Fruit fly (Drosophila melanogaster) whole organism, embryonic: ENCODE results near the gene Mlc2.

ENCODE experiments used
- Adf1 ChIP-seq: fragments of 200-800 bp; sonication (Bioruptor generic); IDR thresholded peaks from 2 replicates; pipeline ENCODE4 v1.3.6; 2022; ENCODE audit warnings: missing biosample characterization, missing genetic modification characterization
- Antp ChIP-seq: fragments of 200-800 bp; sonication (Bioruptor generic); optimal IDR thresholded peaks from 3 replicates; lab custom pipeline; 2016; ENCODE audit warnings: missing biosample characterization, missing genetic modification characterization
- Atf6 ChIP-seq: fragments of 200-800 bp; sonication (Bioruptor generic); IDR thresholded peaks from 2 replicates; pipeline ENCODE4 v1.3.6; 2022; ENCODE audit warnings: missing biosample characterization, missing genetic modification characterization
- B-H2 ChIP-seq: fragments of 200-800 bp; sonication (Bioruptor generic); optimal IDR thresholded peaks from 2 replicates; lab custom pipeline; 2018; ENCODE audit warnings: missing biosample characterization, mild to moderate bottlenecking, missing genetic modification characterization
- Blimp-1 ChIP-seq: fragments of 200-800 bp; sonication (Bioruptor generic); optimal IDR thresholded peaks from 3 replicates; lab custom pipeline; 2018; ENCODE audit warnings: missing biosample characterization, missing genetic modification characterization, mild to moderate bottlenecking, moderate library complexity, missing genetic modification reagents
- BtbVII ChIP-seq: fragments of 200-800 bp; sonication (Bioruptor generic); optimal IDR thresholded peaks from 3 replicates; lab custom pipeline; 2017; ENCODE audit warnings: missing biosample characterization, mild to moderate bottlenecking, missing genetic modification characterization
- CG11085 ChIP-seq: fragments of 200-800 bp; sonication (Bioruptor generic); IDR thresholded peaks from 2 replicates; pipeline ENCODE4 v1.3.6; 2022; ENCODE audit warnings: missing biosample characterization, missing genetic modification characterization
- CG12659 ChIP-seq: fragments of 200-800 bp; sonication (Bioruptor generic); optimal IDR thresholded peaks from 3 replicates; lab custom pipeline; 2017; ENCODE audit warnings: mild to moderate bottlenecking, missing biosample characterization, missing genetic modification reagents, missing genetic modification characterization
- CG14965 ChIP-seq: fragments of 200-800 bp; sonication (Bioruptor generic); optimal IDR thresholded peaks from 2 replicates; lab custom pipeline; 2016; ENCODE audit warnings: missing biosample characterization, missing genetic modification characterization, borderline replicate concordance
- CG15269 ChIP-seq: fragments of 200-800 bp; sonication (Bioruptor generic); optimal IDR thresholded peaks from 2 replicates; lab custom pipeline; 2018; ENCODE audit warnings: missing biosample characterization, mild to moderate bottlenecking, missing genetic modification characterization, moderate library complexity
- CG15479 ChIP-seq: fragments of 200-800 bp; sonication (Bioruptor generic); optimal IDR thresholded peaks from 3 replicates; lab custom pipeline; 2019; ENCODE audit warnings: missing biosample characterization, mild to moderate bottlenecking, missing genetic modification characterization, moderate library complexity
- CG16779 ChIP-seq: fragments of 200-800 bp; sonication (Bioruptor generic); IDR thresholded peaks from 2 replicates; pipeline ENCODE4 v1.3.6; 2022; ENCODE audit warnings: missing biosample characterization, missing genetic modification characterization
- CG17186 ChIP-seq: fragments of 200-800 bp; sonication (Bioruptor generic); optimal IDR thresholded peaks from 3 replicates; lab custom pipeline; 2017; ENCODE audit warnings: missing biosample characterization, missing genetic modification reagents, missing genetic modification characterization
- CG2199 ChIP-seq: fragments of 200-800 bp; sonication (Bioruptor generic); IDR thresholded peaks from 3 replicates; pipeline ENCODE4 v1.3.6; 2022; ENCODE audit warnings: missing biosample characterization, missing genetic modification characterization
- CG2202 ChIP-seq: fragments of 200-800 bp; sonication (Bioruptor generic); optimal IDR thresholded peaks from 2 replicates; lab custom pipeline; 2018; ENCODE audit warnings: missing biosample characterization, mild to moderate bottlenecking, missing genetic modification characterization
- CG2875 ChIP-seq: fragments of 200-800 bp; sonication (Bioruptor generic); optimal IDR thresholded peaks from 2 replicates; lab custom pipeline; 2017; ENCODE audit warnings: missing biosample characterization, mild to moderate bottlenecking, missing genetic modification characterization, missing genetic modification reagents
- CG6689 ChIP-seq: fragments of 200-800 bp; sonication (Bioruptor generic); IDR thresholded peaks from 2 replicates; pipeline ENCODE4 v1.3.6; 2022; ENCODE audit warnings: missing biosample characterization, missing genetic modification characterization
- CG7963 ChIP-seq: fragments of 200-800 bp; sonication (Bioruptor generic); IDR thresholded peaks from 3 replicates; pipeline ENCODE4 v1.3.6; 2022; ENCODE audit warnings: missing biosample characterization, missing genetic modification characterization; ENCODE audit not compliant: partially characterized antibody
- CG8388 ChIP-seq: fragments of 200-800 bp; sonication (Bioruptor generic); optimal IDR thresholded peaks from 2 replicates; lab custom pipeline; 2019; ENCODE audit warnings: missing biosample characterization, mild to moderate bottlenecking, missing genetic modification characterization, moderate library complexity
- CG8944 ChIP-seq: fragments of 200-800 bp; sonication (Bioruptor generic); optimal IDR thresholded peaks from 3 replicates; lab custom pipeline; 2016; ENCODE audit warnings: missing biosample characterization, missing genetic modification characterization
- CG9932 ChIP-seq: fragments of 200-800 bp; sonication (Bioruptor generic); IDR thresholded peaks from 2 replicates; pipeline ENCODE4 v1.3.6; 2022; ENCODE audit warnings: missing biosample characterization, missing genetic modification characterization
- CoRest ChIP-seq: fragments of 200-800 bp; sonication (Bioruptor generic); optimal IDR thresholded peaks from 3 replicates; lab custom pipeline; 2018; ENCODE audit warnings: missing biosample characterization, mild to moderate bottlenecking, missing genetic modification characterization, moderate library complexity
- D19B ChIP-seq: fragments of 200-800 bp; sonication (Bioruptor generic); optimal IDR thresholded peaks from 2 replicates; lab custom pipeline; 2017; ENCODE audit warnings: missing biosample characterization, mild to moderate bottlenecking, missing genetic modification characterization
- Dll ChIP-seq: fragments of 200-800 bp; sonication (Bioruptor generic); IDR thresholded peaks from 4 replicates; pipeline ENCODE4 v1.3.6; 2022; ENCODE audit warnings: missing biosample characterization, missing genetic modification characterization; ENCODE audit not compliant: partially characterized antibody
- Dref ChIP-seq: fragments of 200-800 bp; sonication (Bioruptor generic); IDR thresholded peaks from 2 replicates; pipeline ENCODE4 v1.3.6; 2022; ENCODE audit warnings: missing biosample characterization, missing genetic modification characterization
- E2f1 ChIP-seq: fragments of 200-800 bp; sonication (Bioruptor generic); IDR thresholded peaks from 2 replicates; pipeline ENCODE4 v1.3.6; 2022; ENCODE audit warnings: missing biosample characterization, missing genetic modification characterization
- Fer2 ChIP-seq: fragments of 200-800 bp; sonication (Bioruptor generic); optimal IDR thresholded peaks from 2 replicates; lab custom pipeline; 2018; ENCODE audit warnings: missing biosample characterization, mild to moderate bottlenecking, missing genetic modification characterization, moderate library complexity
- GATAe ChIP-seq: fragments of 200-800 bp; sonication (Bioruptor generic); conservative IDR thresholded peaks from 2 replicates; pipeline ENCODE4 v1.3.6; 2022; ENCODE audit warnings: missing biosample characterization, missing genetic modification characterization
- Gsc ChIP-seq: fragments of 200-800 bp; sonication (Bioruptor generic); IDR thresholded peaks from 2 replicates; pipeline ENCODE4 v1.3.6; 2022; ENCODE audit warnings: missing biosample characterization, missing genetic modification characterization
- HLHmδ ChIP-seq: fragments of 200-800 bp; sonication (Bioruptor generic); optimal IDR thresholded peaks from 2 replicates; lab custom pipeline; 2018; ENCODE audit warnings: missing biosample characterization, mild to moderate bottlenecking, missing genetic modification characterization, moderate library complexity
- Hr78 ChIP-seq, 2 experiments: fragments of 200-800 bp in 1 of 2; fragments of >200 bp in 1 of 2; sonication (Bioruptor generic) in 1 of 2; optimal IDR thresholded peaks; 2 replicates each; lab custom pipeline; 2017 to 2019; ENCODE audit warnings: missing biosample characterization in 2 of 2, missing genetic modification characterization in 2 of 2, mild to moderate bottlenecking in 1 of 2, moderate library complexity in 1 of 2
- Hsf ChIP-seq: fragments of 200-800 bp; sonication (Bioruptor generic); optimal IDR thresholded peaks from 3 replicates; lab custom pipeline; 2016; ENCODE audit warnings: missing biosample characterization, missing genetic modification characterization
- Max ChIP-seq: fragments of 200-800 bp; sonication (Bioruptor generic); optimal IDR thresholded peaks from 2 replicates; lab custom pipeline; 2016; ENCODE audit warnings: missing biosample characterization, mild to moderate bottlenecking, missing genetic modification characterization
- Sin3A ChIP-seq: fragments of >200 bp; optimal IDR thresholded peaks from 2 replicates; lab custom pipeline; 2018
- Trl ChIP-seq, 3 experiments: fragments of >200 bp in 2 of 3; fragments of 200-800 bp in 1 of 3; sonication (Bioruptor generic) in 1 of 3; optimal IDR thresholded peaks; 2 replicates in 1 of 3; 3 replicates in 2 of 3; lab custom pipeline; 2016 to 2017; ENCODE audit warnings: missing biosample characterization in 1 of 3, missing genetic modification characterization in 1 of 3
- bsh ChIP-seq, 2 experiments: fragments of 200-800 bp; sonication (Bioruptor generic); optimal IDR thresholded peaks; 2 replicates each; lab custom pipeline; 2017 to 2018; ENCODE audit warnings: mild to moderate bottlenecking in 2 of 2, missing biosample characterization in 2 of 2, missing genetic modification characterization in 2 of 2, moderate library complexity in 1 of 2
- chif ChIP-seq, 2 experiments: fragments of 200-800 bp; sonication (Bioruptor generic); optimal IDR thresholded peaks; 3 replicates each; lab custom pipeline; 2016; ENCODE audit warnings: missing biosample characterization in 2 of 2, missing genetic modification characterization in 2 of 2
- chinmo ChIP-seq: fragments of 200-800 bp; sonication (Bioruptor generic); IDR thresholded peaks from 4 replicates; pipeline ENCODE4 v1.3.6; 2022; ENCODE audit warnings: missing biosample characterization, missing genetic modification characterization; ENCODE audit not compliant: partially characterized antibody
- gsb-n ChIP-seq: fragments of 200-800 bp; sonication (Bioruptor generic); optimal IDR thresholded peaks from 3 replicates; lab custom pipeline; 2018; ENCODE audit warnings: missing biosample characterization, mild to moderate bottlenecking, missing genetic modification characterization
- lbe ChIP-seq: fragments of 200-800 bp; sonication (Bioruptor generic); optimal IDR thresholded peaks from 2 replicates; lab custom pipeline; 2016; ENCODE audit warnings: missing biosample characterization, mild to moderate bottlenecking, missing genetic modification characterization
- lola ChIP-seq, 3 experiments: fragments of >200 bp in 2 of 3; fragments of 200-800 bp in 1 of 3; sonication (Bioruptor generic) in 1 of 3; optimal IDR thresholded peaks; 2 replicates each; lab custom pipeline; 2017 to 2019; ENCODE audit warnings: missing biosample characterization in 3 of 3, missing genetic modification characterization in 3 of 3, mild to moderate bottlenecking in 1 of 3, moderate library complexity in 1 of 3
- org-1 ChIP-seq: fragments of 200-800 bp; sonication (Bioruptor generic); optimal IDR thresholded peaks from 2 replicates; lab custom pipeline; 2017; ENCODE audit warnings: missing biosample characterization, missing genetic modification characterization
- pros ChIP-seq: fragments of 200-800 bp; sonication (Bioruptor generic); optimal IDR thresholded peaks from 3 replicates; lab custom pipeline; 2019; ENCODE audit warnings: missing biosample characterization, mild to moderate bottlenecking, missing genetic modification characterization, moderate library complexity
- pzg ChIP-seq: fragments of 200-800 bp; sonication (Bioruptor generic); optimal IDR thresholded peaks from 3 replicates; lab custom pipeline; 2018; ENCODE audit warnings: missing biosample characterization, mild to moderate bottlenecking, missing genetic modification characterization, moderate library complexity
- rib ChIP-seq: fragments of 200-800 bp; sonication (Bioruptor generic); IDR thresholded peaks from 2 replicates; pipeline ENCODE4 v1.3.6; 2022; ENCODE audit warnings: missing biosample characterization, missing genetic modification characterization
- run ChIP-seq: fragments of 200-800 bp; sonication (Bioruptor generic); optimal IDR thresholded peaks from 3 replicates; lab custom pipeline; 2018; ENCODE audit warnings: missing biosample characterization, mild to moderate bottlenecking, missing genetic modification characterization
- sima ChIP-seq: fragments of 200-800 bp; sonication (Bioruptor generic); optimal IDR thresholded peaks from 2 replicates; lab custom pipeline; 2016; ENCODE audit warnings: missing biosample characterization, missing genetic modification characterization
- slou ChIP-seq: fragments of 200-800 bp; sonication (Bioruptor generic); optimal IDR thresholded peaks from 3 replicates; lab custom pipeline; 2016; ENCODE audit warnings: missing biosample characterization, missing genetic modification characterization
- sug ChIP-seq: fragments of 200-800 bp; optimal IDR thresholded peaks from 2 replicates; lab custom pipeline; 2019; ENCODE audit warnings: missing biosample characterization, mild to moderate bottlenecking, missing genetic modification characterization, moderate library complexity
- tup ChIP-seq: fragments of 200-800 bp; sonication (Bioruptor generic); optimal IDR thresholded peaks from 2 replicates; lab custom pipeline; 2016; ENCODE audit warnings: missing biosample characterization, mild to moderate bottlenecking, missing genetic modification characterization, moderate library complexity

Gene Mlc2

dm6 chr3R:30191462-30191874 is 17.1 kb upstream of the Mlc2 start (continued):
- no peak for TF ChIP-seq sima (GFP tag; lab: Kevin White, UChicago)
- peak; percentile 55 for TF ChIP-seq org-1
- no peak for TF ChIP-seq sug (tag; lab: Kevin White, UChicago)
- TF ChIP-seq pros = no peak
- TF ChIP-seq Blimp-1 = peak; percentile 33
- peak; percentile 56 for TF ChIP-seq CG12659 (GFP tag; lab: Kevin White, UChicago)
- TF ChIP-seq gsb-n = peak; percentile 27
- TF ChIP-seq CG14965 = no peak
- no peak for TF ChIP-seq Adf1 (GFP tag; lab: Robert Waterston, UW)
- TF ChIP-seq bsh (GFP tag; optimal IDR thresholded peaks at IDR 0.05; lab: Kevin White, UChicago) = peak in 1 of 2 experiments; percentile 27
- peak; percentile 84 for TF ChIP-seq D19B (GFP tag; lab: Kevin White, UChicago)
- no peak for TF ChIP-seq CG2199 (GFP tag; lab: Robert Waterston, UW)
- TF ChIP-seq Gsc (GFP tag; lab: Robert Waterston, UW) = no peak
- no peak for TF ChIP-seq lbe
- TF ChIP-seq CG9932 (GFP tag; lab: Robert Waterston, UW) = 0 out of 2 replicates have a peak, but pooled peaks have one; percentile 1
- TF ChIP-seq run (tag; lab: Kevin White, UChicago) = no peak
- peak; percentile 63 for TF ChIP-seq CG15269
- peak in 1 of 3 experiments; percentile 33 for TF ChIP-seq lola (GFP tag; optimal IDR thresholded peaks at IDR 0.05; lab: Kevin White, UChicago)
- TF ChIP-seq CG2202 (tag; lab: Kevin White, UChicago) = no peak
- TF ChIP-seq Dref (GFP tag; lab: Robert Waterston, UW) = no peak
- TF ChIP-seq rib (GFP tag; lab: Robert Waterston, UW) = no peak
- no peak for TF ChIP-seq Fer2
- TF ChIP-seq CG8944 (GFP tag; lab: Kevin White, UChicago) = no peak
- no peak for TF ChIP-seq B-H2 (GFP tag; lab: Kevin White, UChicago)
- no peak for TF ChIP-seq CG11085 (GFP tag; lab: Robert Waterston, UW)
- TF ChIP-seq Atf6 (GFP tag; lab: Robert Waterston, UW) = no peak
- TF ChIP-seq chif (GFP tag; optimal IDR thresholded peaks at IDR 0.05; lab: Kevin White, UChicago) = peak in 1 of 2 experiments; percentile 59
- peak in 1 of 2 experiments; percentile 33 for TF ChIP-seq Hr78 (GFP tag; optimal IDR thresholded peaks at IDR 0.05; lab: Kevin White, UChicago)
- TF ChIP-seq CG15479 (GFP tag; lab: Kevin White, UChicago) = no peak
- TF ChIP-seq CoRest (tag; lab: Kevin White, UChicago) = peak; percentile 63
- peak; percentile 38 for TF ChIP-seq slou
- TF ChIP-seq E2f1 (GFP tag; lab: Robert Waterston, UW) = peak; percentile 16; the same call in 1 of the 2 replicates
- no peak for TF ChIP-seq BtbVII (GFP tag; lab: Kevin White, UChicago)
- TF ChIP-seq Hsf (GFP tag; lab: Kevin White, UChicago) = peak; percentile 31
- TF ChIP-seq CG17186 (GFP tag; lab: Kevin White, UChicago) = no peak
- TF ChIP-seq CG6689 (GFP tag; lab: Robert Waterston, UW) = no peak
- TF ChIP-seq tup (GFP tag; lab: Kevin White, UChicago) = no peak
- TF ChIP-seq CG8388 (GFP tag; lab: Kevin White, UChicago) = peak; percentile 8
- TF ChIP-seq Max = no peak
- peak; percentile 57 for TF ChIP-seq Antp (GFP tag; lab: Kevin White, UChicago)
- TF ChIP-seq chinmo (GFP tag; lab: Robert Waterston, UW) = no peak
- TF ChIP-seq CG2875 = no peak
- no peak for TF ChIP-seq CG7963 (GFP tag; lab: Robert Waterston, UW)
- TF ChIP-seq GATAe (GFP tag; lab: Robert Waterston, UW) = no peak
- no peak for TF ChIP-seq HLHmδ
- no peak for TF ChIP-seq pzg (GFP tag; lab: Kevin White, UChicago)
- no peak for TF ChIP-seq Trl (optimal IDR thresholded peaks at IDR 0.05; lab: Kevin White, UChicago)
- TF ChIP-seq Trl (GFP tag; optimal IDR thresholded peaks at IDR 0.05; lab: Kevin White, UChicago) = peak; percentile 46
- TF ChIP-seq Dll (GFP tag; lab: Robert Waterston, UW) = no peak
- no peak for TF ChIP-seq Sin3A
- no peak for TF ChIP-seq CG16779 (GFP tag; lab: Robert Waterston, UW)
